Fruit fly (Drosophila melanogaster) whole organism, embryonic: ENCODE results near the gene Chrac-14.

Source experiments
- Atf-2 ChIP-seq: fragments of 200-800 bp; sonication (Bioruptor generic); optimal IDR thresholded peaks from 2 replicates; lab custom pipeline; 2016; ENCODE audit warnings: missing biosample characterization, missing genetic modification characterization
- Awh ChIP-seq: fragments of 200-800 bp; sonication (Bioruptor generic); IDR thresholded peaks from 2 replicates; pipeline ENCODE4, ENCODE4 v1.3.6; 2022; ENCODE audit warnings: missing biosample characterization, missing genetic modification characterization
- B-H1 ChIP-seq: fragments of 200-800 bp; sonication (Bioruptor generic); IDR thresholded peaks from 3 replicates; pipeline ENCODE4 v1.3.6; 2022; ENCODE audit warnings: missing biosample characterization, missing genetic modification characterization
- Blimp-1 ChIP-seq: fragments of 200-800 bp; sonication (Bioruptor generic); optimal IDR thresholded peaks from 3 replicates; lab custom pipeline; 2018; ENCODE audit warnings: missing biosample characterization, missing genetic modification characterization, mild to moderate bottlenecking, moderate library complexity, missing genetic modification reagents
- BtbVII ChIP-seq: fragments of 200-800 bp; sonication (Bioruptor generic); optimal IDR thresholded peaks from 3 replicates; lab custom pipeline; 2017; ENCODE audit warnings: missing biosample characterization, mild to moderate bottlenecking, missing genetic modification characterization
- CG12071 ChIP-seq: fragments of 200-800 bp; sonication (Bioruptor generic); optimal IDR thresholded peaks from 3 replicates; lab custom pipeline; 2018; ENCODE audit warnings: missing biosample characterization, mild to moderate bottlenecking, missing genetic modification characterization
- CG12236 ChIP-seq: fragments of 200-800 bp; sonication (Bioruptor generic); optimal IDR thresholded peaks from 2 replicates; lab custom pipeline; 2016; ENCODE audit warnings: missing biosample characterization, missing genetic modification characterization
- CG13296 ChIP-seq: fragments of 200-800 bp; sonication (Bioruptor generic); optimal IDR thresholded peaks from 3 replicates; lab custom pipeline; 2018; ENCODE audit warnings: missing biosample characterization, mild to moderate bottlenecking, missing genetic modification characterization
- CG14667 ChIP-seq: fragments of 200-800 bp; sonication (Bioruptor generic); IDR thresholded peaks from 2 replicates; pipeline ENCODE4 v1.3.6; 2022; ENCODE audit warnings: missing biosample characterization, missing genetic modification characterization
- CG1647 ChIP-seq: fragments of 200-800 bp; sonication (Bioruptor generic); optimal IDR thresholded peaks from 3 replicates; lab custom pipeline; 2016; ENCODE audit warnings: missing biosample characterization, missing genetic modification characterization
- CG16813 ChIP-seq: fragments of 200-800 bp; sonication (Bioruptor generic); IDR thresholded peaks from 3 replicates; pipeline ENCODE4 v1.3.6; 2022; ENCODE audit warnings: missing biosample characterization, missing genetic modification characterization; ENCODE audit not compliant: partially characterized antibody
- CG17359 ChIP-seq: fragments of 200-800 bp; sonication (Bioruptor generic); optimal IDR thresholded peaks from 3 replicates; lab custom pipeline; 2018; ENCODE audit warnings: missing biosample characterization, mild to moderate bottlenecking, missing genetic modification characterization, moderate library complexity
- CG17361 ChIP-seq: fragments of 200-800 bp; sonication (Bioruptor generic); IDR thresholded peaks from 3 replicates; pipeline ENCODE4 v1.3.6; 2022; ENCODE audit warnings: missing biosample characterization, missing genetic modification characterization
- CG17829 ChIP-seq: fragments of 200-800 bp; optimal IDR thresholded peaks from 2 replicates; lab custom pipeline; 2019; ENCODE audit warnings: missing biosample characterization, mild to moderate bottlenecking, missing genetic modification characterization, moderate library complexity
- CG18619 ChIP-seq: fragments of 200-800 bp; sonication (Bioruptor generic); optimal IDR thresholded peaks from 3 replicates; lab custom pipeline; 2017; ENCODE audit warnings: missing biosample characterization, mild to moderate bottlenecking, missing genetic modification characterization
- CG30403 ChIP-seq: fragments of 200-800 bp; sonication (Bioruptor generic); optimal IDR thresholded peaks from 3 replicates; lab custom pipeline; 2016; ENCODE audit warnings: missing biosample characterization, missing genetic modification characterization
- CG3407 ChIP-seq: fragments of 200-800 bp; sonication (Bioruptor generic); optimal IDR thresholded peaks from 2 replicates; lab custom pipeline; 2018; ENCODE audit warnings: missing biosample characterization, mild to moderate bottlenecking, missing genetic modification characterization
- CG4424 ChIP-seq: fragments of 200-800 bp; sonication (Bioruptor generic); optimal IDR thresholded peaks from 3 replicates; lab custom pipeline; 2016; ENCODE audit warnings: missing biosample characterization, missing genetic modification characterization
- CG4820 ChIP-seq: fragments of 200-800 bp; sonication (Bioruptor generic); optimal IDR thresholded peaks from 3 replicates; lab custom pipeline; 2016; ENCODE audit warnings: missing biosample characterization, missing genetic modification characterization
- CG6854 ChIP-seq: fragments of 200-800 bp; sonication (Bioruptor generic); optimal IDR thresholded peaks from 3 replicates; lab custom pipeline; 2017; ENCODE audit warnings: missing biosample characterization, mild to moderate bottlenecking, missing genetic modification characterization
- CG7745 ChIP-seq: fragments of 200-800 bp; sonication (Bioruptor generic); optimal IDR thresholded peaks from 2 replicates; lab custom pipeline; 2018; ENCODE audit warnings: missing biosample characterization, mild to moderate bottlenecking, missing genetic modification characterization, moderate library complexity
- CG7928 ChIP-seq: fragments of 200-800 bp; sonication (Bioruptor generic); optimal IDR thresholded peaks from 2 replicates; lab custom pipeline; 2017; ENCODE audit warnings: missing biosample characterization, mild to moderate bottlenecking, missing genetic modification characterization
- CG8478 ChIP-seq: fragments of >200 bp; optimal IDR thresholded peaks from 2 replicates; lab custom pipeline; 2018
- CG9437 ChIP-seq: fragments of 200-800 bp; sonication (Bioruptor generic); optimal IDR thresholded peaks from 2 replicates; lab custom pipeline; 2018; ENCODE audit warnings: missing biosample characterization, mild to moderate bottlenecking, missing genetic modification characterization
- CG9817 ChIP-seq: fragments of 200-800 bp; sonication (Bioruptor generic); optimal IDR thresholded peaks from 2 replicates; lab custom pipeline; 2018; ENCODE audit warnings: missing biosample characterization, mild to moderate bottlenecking, missing genetic modification characterization, moderate library complexity
- Dad ChIP-seq: fragments of 200-800 bp; sonication (Bioruptor generic); optimal IDR thresholded peaks from 3 replicates; lab custom pipeline; 2016; ENCODE audit warnings: missing biosample characterization, missing genetic modification characterization
- Ets97D ChIP-seq: fragments of 200-800 bp; sonication (Bioruptor generic); optimal IDR thresholded peaks from 3 replicates; lab custom pipeline; 2016; ENCODE audit warnings: missing biosample characterization, missing genetic modification characterization
- MESR4 ChIP-seq: fragments of 200-800 bp; sonication (Bioruptor generic); optimal IDR thresholded peaks from 2 replicates; lab custom pipeline; 2018; ENCODE audit warnings: missing biosample characterization, mild to moderate bottlenecking, missing genetic modification characterization, moderate library complexity
- PHDP ChIP-seq: fragments of 200-800 bp; sonication (Bioruptor generic); optimal IDR thresholded peaks from 3 replicates; lab custom pipeline; 2018; ENCODE audit warnings: missing biosample characterization, mild to moderate bottlenecking, missing genetic modification characterization, moderate library complexity
- Spps ChIP-seq: fragments of 200-800 bp; sonication (Bioruptor generic); optimal IDR thresholded peaks from 2 replicates; lab custom pipeline; 2018; ENCODE audit warnings: missing biosample characterization, mild to moderate bottlenecking, missing genetic modification characterization
- Ssrp ChIP-seq: fragments of 200-800 bp; sonication (Bioruptor generic); optimal IDR thresholded peaks from 2 replicates; lab custom pipeline; 2018; ENCODE audit warnings: missing biosample characterization, mild to moderate bottlenecking, missing genetic modification characterization, moderate library complexity
- Trl ChIP-seq, 3 experiments: fragments of >200 bp in 2 of 3; fragments of 200-800 bp in 1 of 3; sonication (Bioruptor generic) in 1 of 3; optimal IDR thresholded peaks; 2 replicates in 1 of 3; 3 replicates in 2 of 3; lab custom pipeline; 2016 to 2017; ENCODE audit warnings: missing biosample characterization in 1 of 3, missing genetic modification characterization in 1 of 3
- ash1 ChIP-seq: fragments of 200-800 bp; sonication (Bioruptor generic); optimal IDR thresholded peaks from 2 replicates; lab custom pipeline; 2018; ENCODE audit warnings: missing biosample characterization, mild to moderate bottlenecking, missing genetic modification characterization
- bowl ChIP-seq: fragments of 200-800 bp; sonication (Bioruptor generic); IDR thresholded peaks from 2 replicates; pipeline ENCODE4 v1.3.6; 2022; ENCODE audit warnings: missing biosample characterization, missing genetic modification characterization
- chinmo ChIP-seq: fragments of 200-800 bp; sonication (Bioruptor generic); IDR thresholded peaks from 4 replicates; pipeline ENCODE4 v1.3.6; 2022; ENCODE audit warnings: missing biosample characterization, missing genetic modification characterization; ENCODE audit not compliant: partially characterized antibody
- crol ChIP-seq: fragments of 200-800 bp; sonication (Bioruptor generic); IDR thresholded peaks from 2 replicates; pipeline ENCODE4 v1.3.6; 2022; ENCODE audit warnings: missing biosample characterization, missing genetic modification characterization
- crp ChIP-seq, 2 experiments: fragments of 200-800 bp; sonication (Bioruptor generic); optimal IDR thresholded peaks; 2 replicates in 1 of 2; 3 replicates in 1 of 2; lab custom pipeline; 2017; ENCODE audit warnings: missing biosample characterization in 2 of 2, missing genetic modification characterization in 2 of 2, mild to moderate bottlenecking in 1 of 2, moderate library complexity in 1 of 2
- dan ChIP-seq: fragments of 200-800 bp; sonication (Bioruptor generic); IDR thresholded peaks from 2 replicates; pipeline ENCODE4 v1.3.6; 2022; ENCODE audit warnings: missing biosample characterization, missing genetic modification characterization
- ftz-f1 ChIP-seq: fragments of 200-800 bp; sonication (Bioruptor generic); optimal IDR thresholded peaks from 2 replicates; lab custom pipeline; 2016; ENCODE audit warnings: missing biosample characterization, missing genetic modification characterization
- gem ChIP-seq: fragments of 200-800 bp; sonication (Bioruptor generic); optimal IDR thresholded peaks from 2 replicates; lab custom pipeline; 2019; ENCODE audit warnings: missing biosample characterization, mild to moderate bottlenecking, missing genetic modification characterization, moderate library complexity
- grn ChIP-seq: fragments of 200-800 bp; sonication (Bioruptor generic); optimal IDR thresholded peaks from 3 replicates; lab custom pipeline; 2017; ENCODE audit warnings: missing biosample characterization, missing genetic modification characterization
- ham ChIP-seq: fragments of 200-800 bp; sonication (Bioruptor generic); IDR thresholded peaks from 2 replicates; pipeline ENCODE4 v1.3.6; 2022; ENCODE audit warnings: missing biosample characterization, missing genetic modification characterization
- klu ChIP-seq: fragments of 200-800 bp; sonication (Bioruptor generic); IDR thresholded peaks from 2 replicates; pipeline ENCODE4 v1.3.6; 2022; ENCODE audit warnings: missing biosample characterization, missing genetic modification characterization
- pum ChIP-seq: fragments of 200-800 bp; sonication (Bioruptor generic); optimal IDR thresholded peaks from 2 replicates; lab custom pipeline; 2016; ENCODE audit warnings: missing biosample characterization, missing genetic modification characterization
- repo ChIP-seq: fragments of 200-800 bp; sonication (Bioruptor generic); optimal IDR thresholded peaks from 2 replicates; lab custom pipeline; 2016; ENCODE audit warnings: missing biosample characterization, missing genetic modification characterization
- sd ChIP-seq: fragments of 200-800 bp; sonication (Bioruptor generic); optimal IDR thresholded peaks from 3 replicates; lab custom pipeline; 2018; ENCODE audit warnings: missing biosample characterization, mild to moderate bottlenecking, missing genetic modification characterization, moderate library complexity
- sisA ChIP-seq: fragments of 200-800 bp; sonication (Bioruptor generic); IDR thresholded peaks from 2 replicates; pipeline ENCODE4 v1.3.6; 2022; ENCODE audit warnings: missing biosample characterization, missing genetic modification characterization
- tll ChIP-seq, 2 experiments: fragments of 200-800 bp in 1 of 2; fragments of >200 bp in 1 of 2; sonication (Bioruptor generic) in 1 of 2; optimal IDR thresholded peaks; 2 replicates each; lab custom pipeline; 2017 to 2019; ENCODE audit warnings: missing biosample characterization in 2 of 2, missing genetic modification characterization in 2 of 2, mild to moderate bottlenecking in 1 of 2, moderate library complexity in 1 of 2
- vfl ChIP-seq: fragments of 200-800 bp; sonication (Bioruptor generic); optimal IDR thresholded peaks from 2 replicates; lab custom pipeline; 2016; ENCODE audit warnings: missing biosample characterization, missing genetic modification characterization
- zfh2 ChIP-seq: fragments of 200-800 bp; sonication (Bioruptor generic); optimal IDR thresholded peaks from 2 replicates; lab custom pipeline; 2016; ENCODE audit warnings: missing biosample characterization, missing genetic modification characterization

Chrac-14 gene

DNA sequence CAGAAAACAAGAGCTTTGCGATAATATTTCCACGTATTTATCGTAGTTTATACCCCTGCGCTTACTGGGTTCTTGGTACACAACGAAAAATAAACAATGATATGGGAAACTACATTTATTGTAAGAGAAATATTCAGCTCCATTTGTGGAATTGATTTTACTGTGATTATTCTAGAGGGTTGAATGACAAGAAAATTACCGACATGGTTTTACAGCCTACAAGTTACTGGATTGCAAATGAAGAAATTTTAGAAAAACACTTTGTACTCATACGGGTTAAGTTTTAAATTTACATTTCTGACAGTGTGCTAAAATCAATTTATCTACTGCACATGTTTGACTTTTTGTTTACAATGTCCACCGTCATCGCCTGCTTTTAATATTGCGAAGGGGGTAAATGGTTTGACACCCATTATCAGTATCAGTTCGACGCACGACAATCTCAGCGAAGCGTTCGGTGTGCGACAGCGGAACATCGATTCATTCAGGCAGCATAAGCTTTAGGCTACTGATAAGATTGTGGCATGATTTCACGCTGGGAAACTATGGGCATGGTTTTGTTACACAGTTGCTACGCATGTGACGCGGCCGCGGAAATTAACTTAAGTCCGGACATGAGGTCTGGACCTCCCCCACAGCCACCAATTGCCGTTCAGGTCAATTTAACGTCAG, 24.7 kb downstream of the Chrac-14 start (continued):
- no peak for TF ChIP-seq vfl (GFP tag; lab: Kevin White, UChicago)
- no peak for TF ChIP-seq Dad (GFP tag; lab: Kevin White, UChicago)
- TF ChIP-seq CG17361 (GFP tag; lab: Robert Waterston, UW), result peak; percentile 43; the same call in 1 of the 3 replicates
- TF ChIP-seq CG13296, result no peak
- no peak for TF ChIP-seq sisA (GFP tag; lab: Robert Waterston, UW)
- no peak for TF ChIP-seq Atf-2
- TF ChIP-seq CG16813 (GFP tag; lab: Robert Waterston, UW), result no peak
- peak; percentile 11 for TF ChIP-seq CG17359 (tag; lab: Kevin White, UChicago)
- TF ChIP-seq CG30403 (GFP tag; lab: Kevin White, UChicago), result peak; percentile 39
- no peak for TF ChIP-seq ham (GFP tag; lab: Robert Waterston, UW)
- no peak for TF ChIP-seq klu
- no peak for TF ChIP-seq CG7928
- no peak for TF ChIP-seq sd (tag; lab: Kevin White, UChicago)
- peak; percentile 64 for TF ChIP-seq gem
- TF ChIP-seq CG14667 (GFP tag; lab: Robert Waterston, UW), result no peak
- no peak for TF ChIP-seq Trl (optimal IDR thresholded peaks at IDR 0.05; lab: Kevin White, UChicago)
- no peak for TF ChIP-seq Trl (GFP tag; optimal IDR thresholded peaks at IDR 0.05; lab: Kevin White, UChicago)
- peak; percentile 4 for TF ChIP-seq CG17829
- TF ChIP-seq CG12236, result no peak
- TF ChIP-seq Ssrp (tag; lab: Kevin White, UChicago), result no peak
- no peak for TF ChIP-seq CG9437 (GFP tag; lab: Kevin White, UChicago)
- no peak for TF ChIP-seq B-H1
- TF ChIP-seq PHDP (tag; lab: Kevin White, UChicago), result peak; percentile 57
- no peak for TF ChIP-seq repo (GFP tag; lab: Kevin White, UChicago)
- no peak for TF ChIP-seq CG7745 (tag; lab: Kevin White, UChicago)
- no peak for TF ChIP-seq bowl
- TF ChIP-seq CG12071 (GFP tag; lab: Kevin White, UChicago), result no peak
- peak; percentile 76 for TF ChIP-seq grn
- peak; percentile 15 for TF ChIP-seq CG3407 (GFP tag; lab: Kevin White, UChicago)
- no peak for TF ChIP-seq CG4424 (GFP tag; lab: Kevin White, UChicago)
- no peak for TF ChIP-seq ftz-f1 (GFP tag; lab: Kevin White, UChicago)
- TF ChIP-seq zfh2, result peak; percentile 48
- peak; percentile 26 for TF ChIP-seq CG9817 (tag; lab: Kevin White, UChicago)
- no peak for TF ChIP-seq Spps (tag; lab: Kevin White, UChicago)
- TF ChIP-seq ash1 (GFP tag; lab: Kevin White, UChicago), result no peak
- TF ChIP-seq CG4820 (GFP tag; lab: Kevin White, UChicago), result no peak
- no peak for TF ChIP-seq tll (GFP tag; optimal IDR thresholded peaks at IDR 0.05; lab: Kevin White, UChicago)
- no peak for TF ChIP-seq CG6854 (GFP tag; lab: Kevin White, UChicago)
- TF ChIP-seq CG1647, result no peak
- no peak for TF ChIP-seq dan (GFP tag; lab: Robert Waterston, UW)
- TF ChIP-seq CG8478 (lab: Kevin White, UChicago), result no peak
- TF ChIP-seq CG18619, result peak; percentile 42
- TF ChIP-seq chinmo (GFP tag; lab: Robert Waterston, UW), result peak; percentile 71; the same call in 1 of the 4 replicates
- TF ChIP-seq Awh, result no peak
- TF ChIP-seq BtbVII (GFP tag; lab: Kevin White, UChicago), result peak; percentile 21
- TF ChIP-seq crp (GFP tag; optimal IDR thresholded peaks at IDR 0.05; lab: Kevin White, UChicago), result no peak
- peak; percentile 8 for TF ChIP-seq Ets97D
- TF ChIP-seq Blimp-1 (GFP tag; lab: Kevin White, UChicago), result peak; percentile 44
- TF ChIP-seq pum (GFP tag; lab: Kevin White, UChicago), result no peak
- TF ChIP-seq crol (GFP tag; lab: Robert Waterston, UW), result no peak
- TF ChIP-seq MESR4 (GFP tag; lab: Kevin White, UChicago), result no peak
